Worm (Caenorhabditis elegans) whole organism, L1 larva: Measurements from ENCODE around the gene K02D10.1.
A peak's percentile ranks its signal among the peaks of the same experiment; 100 is the strongest.

Experiments
- C04F5.9 ChIP-seq: sonication (generic microtip); optimal IDR thresholded peaks from 2 replicates; lab custom pipeline; 2016; ENCODE audit warnings: missing genetic modification characterization, missing compliant biosample characterization
- aha-1 ChIP-seq: fragments of 150-350 bp; optimal IDR thresholded peaks from 2 replicates; lab custom pipeline; 2014; ENCODE audit warnings: missing biosample characterization, missing genetic modification characterization
- alr-1 ChIP-seq: fragments of 200-800 bp; sonication (Bioruptor generic); optimal IDR thresholded peaks from 2 replicates; lab custom pipeline; 2018; ENCODE audit warnings: borderline replicate concordance, mild to moderate bottlenecking, missing genetic modification characterization, missing compliant biosample characterization
- blmp-1 ChIP-seq: fragments of 150-350 bp; optimal IDR thresholded peaks from 2 replicates; lab custom pipeline; 2014; ENCODE audit warnings: missing biosample characterization, missing genetic modification characterization
- ceh-63 ChIP-seq: fragments of 200-800 bp; sonication (Bioruptor generic); optimal IDR thresholded peaks from 2 replicates; lab custom pipeline; 2018; ENCODE audit warnings: mild to moderate bottlenecking, missing genetic modification characterization, missing compliant biosample characterization
- ceh-8 ChIP-seq: fragments of 200-800 bp; sonication (Bioruptor generic); optimal IDR thresholded peaks from 2 replicates; lab custom pipeline; 2018; ENCODE audit warnings: mild to moderate bottlenecking, missing genetic modification characterization, moderate library complexity, missing compliant biosample characterization
- ceh-88 ChIP-seq: fragments of 200-800 bp; sonication (Bioruptor generic); IDR thresholded peaks from 2 replicates; pipeline ENCODE4 v1.3.6; 2022; ENCODE audit warnings: missing genetic modification characterization, missing compliant biosample characterization
- efl-1 ChIP-seq, 4 experiments: fragments of 150-350 bp; optimal IDR thresholded peaks in 3 of 4; peaks in 1 of 4; 1 replicate in 1 of 4; 2 replicates in 3 of 4; lab custom pipeline; 2014; ENCODE audit warnings: missing biosample characterization in 2 of 4, missing genetic modification characterization in 2 of 4, missing genetic modification reagents in 2 of 4
- egl-27 ChIP-seq, 2 experiments: fragments of 150-350 bp in 1 of 2; sonication (generic microtip); optimal IDR thresholded peaks; 3 replicates each; lab custom pipeline; 2017 to 2018; ENCODE audit warnings: missing biosample characterization in 2 of 2, missing genetic modification characterization in 2 of 2, missing genetic modification reagents in 2 of 2
- elt-3 ChIP-seq, 6 experiments: fragments of 150-350 bp in 1 of 6; sonication (generic microtip); optimal IDR thresholded peaks; 2 replicates each; lab custom pipeline; 2017 to 2018; ENCODE audit warnings: missing biosample characterization in 6 of 6, missing genetic modification characterization in 6 of 6, inconsistent platforms in 1 of 6
- ets-5 ChIP-seq: fragments of 200-800 bp; sonication (Bioruptor generic); IDR thresholded peaks from 2 replicates; pipeline ENCODE4 v1.3.6; 2022; ENCODE audit warnings: missing genetic modification characterization, missing compliant biosample characterization
- fkh-10 ChIP-seq: sonication (generic microtip); optimal IDR thresholded peaks from 2 replicates; lab custom pipeline; 2017; ENCODE audit warnings: missing biosample characterization, missing genetic modification reagents, missing genetic modification characterization
- fkh-4 ChIP-seq: sonication (generic microtip); optimal IDR thresholded peaks from 2 replicates; lab custom pipeline; 2016; ENCODE audit warnings: missing compliant biosample characterization, missing genetic modification characterization, borderline replicate concordance
- fos-1 ChIP-seq: fragments of 150-350 bp; optimal IDR thresholded peaks from 2 replicates; lab custom pipeline; 2014; ENCODE audit warnings: missing biosample characterization, missing genetic modification characterization
- grh-1 ChIP-seq: fragments of 200-800 bp; sonication (Bioruptor generic); IDR thresholded peaks from 2 replicates; pipeline ENCODE4 v1.3.6; 2022; ENCODE audit warnings: missing genetic modification reagents, missing genetic modification characterization, missing compliant biosample characterization
- irx-1 ChIP-seq: sonication (generic microtip); optimal IDR thresholded peaks from 2 replicates; lab custom pipeline; 2016; ENCODE audit warnings: missing genetic modification characterization, missing compliant biosample characterization
- lin-15B ChIP-seq: fragments of 150-350 bp; sonication (generic microtip); optimal IDR thresholded peaks from 3 replicates; lab custom pipeline; 2014; ENCODE audit warnings: missing biosample characterization, missing genetic modification characterization
- lin-39 ChIP-seq: fragments of 150-350 bp; optimal IDR thresholded peaks from 2 replicates; lab custom pipeline; 2014; ENCODE audit warnings: missing biosample characterization, missing genetic modification reagents, missing genetic modification characterization
- lsy-2 ChIP-seq, 2 experiments: fragments of 150-350 bp; optimal IDR thresholded peaks; 2 replicates each; lab custom pipeline; 2014; ENCODE audit warnings: missing biosample characterization in 2 of 2, missing genetic modification characterization in 2 of 2
- mdl-1 ChIP-seq, 2 experiments: fragments of 150-350 bp; optimal IDR thresholded peaks; 2 replicates each; lab custom pipeline; 2014 to 2017; ENCODE audit warnings: missing biosample characterization in 2 of 2, missing genetic modification characterization in 2 of 2, inconsistent platforms in 1 of 2
- mep-1 ChIP-seq: fragments of 150-350 bp; optimal IDR thresholded peaks from 2 replicates; lab custom pipeline; 2014; ENCODE audit warnings: missing biosample characterization, missing genetic modification characterization
- nhr-19 ChIP-seq: fragments of 200-800 bp; sonication (Bioruptor generic); conservative IDR thresholded peaks from 2 replicates; pipeline ENCODE4 v1.3.6; 2022; ENCODE audit warnings: missing genetic modification characterization, missing compliant biosample characterization
- nhr-47 ChIP-seq: sonication (generic microtip); optimal IDR thresholded peaks from 2 replicates; lab custom pipeline; 2016; ENCODE audit warnings: mild to moderate bottlenecking, missing genetic modification characterization, moderate library complexity, missing compliant biosample characterization
- nhr-76 ChIP-seq: sonication (generic microtip); optimal IDR thresholded peaks from 2 replicates; lab custom pipeline; 2017; ENCODE audit warnings: missing biosample characterization, missing genetic modification characterization
- nhr-90 ChIP-seq: sonication (generic microtip); optimal IDR thresholded peaks from 2 replicates; lab custom pipeline; 2016; ENCODE audit warnings: mild to moderate bottlenecking, missing genetic modification characterization, missing compliant biosample characterization; ENCODE audit not compliant: poor library complexity
- pag-3 ChIP-seq: sonication (generic microtip); optimal IDR thresholded peaks from 2 replicates; lab custom pipeline; 2017; ENCODE audit warnings: missing genetic modification characterization, mild to moderate bottlenecking, missing compliant biosample characterization, antibody characterized with exemption, borderline replicate concordance; ENCODE audit not compliant: insufficient read depth
- rnt-1 ChIP-seq: sonication (generic microtip); optimal IDR thresholded peaks from 2 replicates; lab custom pipeline; 2016; ENCODE audit warnings: mild to moderate bottlenecking, missing genetic modification characterization, moderate library complexity, missing compliant biosample characterization
- skn-1 ChIP-seq: fragments of 150-350 bp; optimal IDR thresholded peaks from 2 replicates; lab custom pipeline; 2014; ENCODE audit warnings: missing biosample characterization, missing genetic modification characterization
- snu-23 ChIP-seq: sonication (generic microtip); optimal IDR thresholded peaks from 2 replicates; lab custom pipeline; 2016; ENCODE audit warnings: missing genetic modification characterization, missing compliant biosample characterization
- sox-4 ChIP-seq: sonication (generic microtip); optimal IDR thresholded peaks from 2 replicates; lab custom pipeline; 2016; ENCODE audit warnings: missing genetic modification characterization, missing compliant biosample characterization
- sup-37 ChIP-seq: fragments of 200-800 bp; sonication (Bioruptor generic); optimal IDR thresholded peaks from 2 replicates; lab custom pipeline; 2018; ENCODE audit warnings: mild to moderate bottlenecking, missing genetic modification characterization, missing compliant biosample characterization
- tbx-2 ChIP-seq: sonication (generic microtip); optimal IDR thresholded peaks from 2 replicates; lab custom pipeline; 2016; ENCODE audit warnings: missing genetic modification characterization, missing compliant biosample characterization
- unc-30 ChIP-seq: sonication (generic microtip); optimal IDR thresholded peaks from 2 replicates; lab custom pipeline; 2017; ENCODE audit warnings: missing biosample characterization, missing genetic modification characterization
- unc-86 ChIP-seq: sonication (generic microtip); optimal IDR thresholded peaks from 2 replicates; lab custom pipeline; 2016; ENCODE audit warnings: missing genetic modification characterization, missing compliant biosample characterization
- xbp-1 ChIP-seq: sonication (generic microtip); optimal IDR thresholded peaks from 2 replicates; lab custom pipeline; 2016; ENCODE audit warnings: missing genetic modification characterization, missing compliant biosample characterization
- zag-1 ChIP-seq: fragments of 150-350 bp; optimal IDR thresholded peaks from 2 replicates; lab custom pipeline; 2014; ENCODE audit warnings: missing biosample characterization, missing genetic modification characterization
- zip-4 ChIP-seq: fragments of 200-800 bp; sonication (Bioruptor generic); optimal IDR thresholded peaks from 2 replicates; lab custom pipeline; 2018; ENCODE audit warnings: mild to moderate bottlenecking, missing genetic modification characterization, moderate library complexity, missing compliant biosample characterization

Gene K02D10.1

ce11 chrIII:8769253-8769652, at the start of gene K02D10.1:
TSS of gene K02D10.1 (plus strand) at chrIII:8769536.
- TF ChIP-seq grh-1 (GFP tag; lab: Robert Waterston, UW) (no peak), lin-15B (tag; lab: Kevin White, UChicago) (no peak), mdl-1 (tag; optimal IDR thresholded peaks at IDR 0.05; lab: Kevin White, UChicago) (no peak), nhr-76 (no peak), unc-30 (tag; lab: Kevin White, UChicago) (no peak), fkh-4 (tag; lab: Kevin White, UChicago) (no peak), nhr-19 (no peak), zag-1 (tag; lab: Kevin White, UChicago) (no peak), elt-3 (tag; optimal IDR thresholded peaks at IDR 0.05; lab: Kevin White, UChicago) (no peak), tbx-2 (no peak), pag-3 (no peak), ceh-63 (GFP tag; lab: Kevin White, UChicago) (no peak)

ce11 chrIII:8719769-8720252, 49.5 kb upstream of the K02D10.1 start, which contains the start of gene hipr-1:
TSS of gene hipr-1 (plus strand) at chrIII:8720202.
- TF ChIP-seq skn-1 (tag; lab: Kevin White, UChicago) = no peak
- no peak for TF ChIP-seq unc-86
- no peak for TF ChIP-seq efl-1 (optimal IDR thresholded peaks at IDR 0.05; lab: Kevin White, UChicago)
- TF ChIP-seq efl-1 (GFP tag; optimal IDR thresholded peaks at IDR 0.05 in 1 of 2; lab: Kevin White, UChicago) = peak in 1 of 2 experiments; percentile 88

- TF ChIP-seq sox-4 (no peak), lsy-2 (tag; optimal IDR thresholded peaks at IDR 0.05; lab: Kevin White, UChicago) (no peak), zip-4 (GFP tag; lab: Kevin White, UChicago) (no peak), unc-30 (tag; lab: Kevin White, UChicago) (no peak), nhr-76 (no peak)
Observed at ce11 chrIII:8725224-8725623, 44.1 kb upstream of the K02D10.1 start.

ce11 chrIII:8726019-8726894, 43.1 kb upstream of the K02D10.1 start:
- no peak for TF ChIP-seq efl-1 (optimal IDR thresholded peaks at IDR 0.05; lab: Kevin White, UChicago)
- peak in 1 of 2 experiments; percentile 64 for TF ChIP-seq efl-1 (GFP tag; optimal IDR thresholded peaks at IDR 0.05 in 1 of 2; lab: Kevin White, UChicago)
- no peak for TF ChIP-seq nhr-19

ce11 chrIII:8731310-8731709, 38.0 kb upstream of the K02D10.1 start, which contains the start of gene ZK370.4:
TSS of gene ZK370.4 (minus strand) at chrIII:8731410.
- TF ChIP-seq egl-27 (tag; optimal IDR thresholded peaks at IDR 0.05; lab: Kevin White, UChicago) = no peak
- TF ChIP-seq efl-1 (optimal IDR thresholded peaks at IDR 0.05; lab: Kevin White, UChicago) = no peak
- TF ChIP-seq efl-1 (GFP tag; optimal IDR thresholded peaks at IDR 0.05 in 1 of 2; lab: Kevin White, UChicago) = peak in 1 of 2 experiments; percentile 57

ce11 chrIII:8731973-8732372, 37.4 kb upstream of the K02D10.1 start:
- TF ChIP-seq skn-1 (tag; lab: Kevin White, UChicago) (no peak), aha-1 (tag; lab: Kevin White, UChicago) (no peak), ceh-63 (GFP tag; lab: Kevin White, UChicago) (no peak), blmp-1 (tag; lab: Kevin White, UChicago) (peak; percentile 36), snu-23 (GFP tag; lab: Kevin White, UChicago) (peak; percentile 30), mep-1 (tag; lab: Kevin White, UChicago) (no peak), lsy-2 (tag; optimal IDR thresholded peaks at IDR 0.05; lab: Kevin White, UChicago) (no peak), nhr-90 (tag; lab: Kevin White, UChicago) (peak; percentile 12), fkh-4 (tag; lab: Kevin White, UChicago) (no peak), nhr-76 (no peak), ceh-8 (GFP tag; lab: Kevin White, UChicago) (no peak), C04F5.9 (tag; lab: Kevin White, UChicago) (no peak), ets-5 (no peak), fos-1 (tag; lab: Kevin White, UChicago) (no peak), fkh-10 (GFP tag; lab: Kevin White, UChicago) (no peak), mdl-1 (tag; optimal IDR thresholded peaks at IDR 0.05; lab: Kevin White, UChicago) (peak in 1 of 2 experiments; percentile 54), ceh-88 (GFP tag; lab: Robert Waterston, UW) (no peak), sox-4 (no peak), irx-1 (tag; lab: Kevin White, UChicago) (no peak), efl-1 (optimal IDR thresholded peaks at IDR 0.05; lab: Kevin White, UChicago) (no peak), efl-1 (GFP tag; optimal IDR thresholded peaks at IDR 0.05 in 1 of 2; lab: Kevin White, UChicago) (no peak), rnt-1 (tag; lab: Kevin White, UChicago) (no peak), xbp-1 (tag; lab: Kevin White, UChicago) (no peak), sup-37 (GFP tag; lab: Kevin White, UChicago) (no peak), lin-39 (tag; lab: Kevin White, UChicago) (no peak), alr-1 (tag; lab: Kevin White, UChicago) (no peak), nhr-47 (tag; lab: Kevin White, UChicago) (no peak), zag-1 (tag; lab: Kevin White, UChicago) (no peak)
